Fruit fly (Drosophila melanogaster) whole organism, embryonic: ENCODE measurements around the gene Ppm1.
A peak's percentile ranks its signal among the peaks of the same experiment; 100 is the strongest.

Experiments used
- Abd-B ChIP-seq: fragments of 200-800 bp; sonication (Bioruptor generic); optimal IDR thresholded peaks from 2 replicates; lab custom pipeline; 2018; ENCODE audit warnings: missing biosample characterization, mild to moderate bottlenecking, missing genetic modification characterization, moderate library complexity
- CG10209 ChIP-seq: fragments of 200-800 bp; sonication (Bioruptor generic); optimal IDR thresholded peaks from 3 replicates; lab custom pipeline; 2017; ENCODE audit warnings: missing biosample characterization, mild to moderate bottlenecking, missing genetic modification characterization, missing genetic modification reagents
- CG10543 ChIP-seq: fragments of 200-800 bp; sonication (Bioruptor generic); optimal IDR thresholded peaks from 3 replicates; lab custom pipeline; 2017; ENCODE audit warnings: missing biosample characterization, mild to moderate bottlenecking, missing genetic modification characterization, moderate library complexity
- CG11398 ChIP-seq: fragments of 200-800 bp; sonication (Bioruptor generic); optimal IDR thresholded peaks from 2 replicates; lab custom pipeline; 2016; ENCODE audit warnings: missing biosample characterization, missing genetic modification characterization
- CG11456 ChIP-seq: fragments of 200-800 bp; sonication (Bioruptor generic); IDR thresholded peaks from 3 replicates; pipeline ENCODE4 v1.3.6; 2022; ENCODE audit warnings: missing biosample characterization, missing genetic modification characterization
- CG12769 ChIP-seq: fragments of 200-800 bp; sonication (Bioruptor generic); optimal IDR thresholded peaks from 2 replicates; lab custom pipeline; 2019; ENCODE audit warnings: missing biosample characterization, mild to moderate bottlenecking, missing genetic modification characterization, moderate library complexity
- CG12942 ChIP-seq: fragments of 200-800 bp; sonication (Bioruptor generic); optimal IDR thresholded peaks from 3 replicates; lab custom pipeline; 2016; ENCODE audit warnings: missing biosample characterization, missing genetic modification characterization
- CG17186 ChIP-seq: fragments of 200-800 bp; sonication (Bioruptor generic); optimal IDR thresholded peaks from 3 replicates; lab custom pipeline; 2017; ENCODE audit warnings: missing biosample characterization, missing genetic modification reagents, missing genetic modification characterization
- CG18476 ChIP-seq: fragments of 200-800 bp; sonication (Bioruptor generic); optimal IDR thresholded peaks from 2 replicates; lab custom pipeline; 2016; ENCODE audit warnings: missing biosample characterization, mild to moderate bottlenecking, missing genetic modification characterization
- CG30403 ChIP-seq: fragments of 200-800 bp; sonication (Bioruptor generic); optimal IDR thresholded peaks from 3 replicates; lab custom pipeline; 2016; ENCODE audit warnings: missing biosample characterization, missing genetic modification characterization
- CG32772 ChIP-seq: fragments of 200-800 bp; sonication (Bioruptor generic); IDR thresholded peaks from 2 replicates; pipeline ENCODE4 v1.3.6; 2022; ENCODE audit warnings: missing biosample characterization, missing genetic modification characterization
- CG33213 ChIP-seq: fragments of 200-800 bp; sonication (Bioruptor generic); optimal IDR thresholded peaks from 3 replicates; lab custom pipeline; 2016; ENCODE audit warnings: missing biosample characterization, missing genetic modification characterization
- CG5245 ChIP-seq: fragments of 200-800 bp; sonication (Bioruptor generic); optimal IDR thresholded peaks from 3 replicates; lab custom pipeline; 2016; ENCODE audit warnings: missing biosample characterization, missing genetic modification characterization
- CG6175 ChIP-seq: fragments of 200-800 bp; sonication (Bioruptor generic); IDR thresholded peaks from 3 replicates; pipeline ENCODE4 v1.3.6; 2022; ENCODE audit warnings: missing biosample characterization, missing genetic modification characterization
- CG6854 ChIP-seq: fragments of 200-800 bp; sonication (Bioruptor generic); optimal IDR thresholded peaks from 3 replicates; lab custom pipeline; 2017; ENCODE audit warnings: missing biosample characterization, mild to moderate bottlenecking, missing genetic modification characterization
- CG9609 ChIP-seq: fragments of 200-800 bp; sonication (Bioruptor generic); optimal IDR thresholded peaks from 3 replicates; lab custom pipeline; 2016; ENCODE audit warnings: missing biosample characterization, missing genetic modification characterization
- CG9797 ChIP-seq: fragments of 200-800 bp; sonication (Bioruptor generic); optimal IDR thresholded peaks from 3 replicates; lab custom pipeline; 2018; ENCODE audit warnings: missing biosample characterization, mild to moderate bottlenecking, missing genetic modification characterization
- D19B ChIP-seq: fragments of 200-800 bp; sonication (Bioruptor generic); optimal IDR thresholded peaks from 2 replicates; lab custom pipeline; 2017; ENCODE audit warnings: missing biosample characterization, mild to moderate bottlenecking, missing genetic modification characterization
- Doc3 ChIP-seq: fragments of 200-800 bp; sonication (Bioruptor generic); IDR thresholded peaks from 3 replicates; pipeline ENCODE4 v1.3.6; 2022; ENCODE audit warnings: missing biosample characterization, missing genetic modification characterization; ENCODE audit not compliant: partially characterized antibody
- Dref ChIP-seq: fragments of 200-800 bp; sonication (Bioruptor generic); IDR thresholded peaks from 2 replicates; pipeline ENCODE4 v1.3.6; 2022; ENCODE audit warnings: missing biosample characterization, missing genetic modification characterization
- Ets65A ChIP-seq: fragments of 200-800 bp; sonication (Bioruptor generic); peaks from one replicate; lab custom pipeline; 2016; ENCODE audit warnings: missing biosample characterization, missing genetic modification characterization
- Hand ChIP-seq: fragments of 200-800 bp; sonication (Bioruptor generic); optimal IDR thresholded peaks from 2 replicates; lab custom pipeline; 2017; ENCODE audit warnings: mild to moderate bottlenecking, missing biosample characterization, missing genetic modification reagents, missing genetic modification characterization
- Jarid2 ChIP-seq: fragments of 200-800 bp; sonication (Bioruptor generic); optimal IDR thresholded peaks from 3 replicates; lab custom pipeline; 2017; ENCODE audit warnings: mild to moderate bottlenecking, missing biosample characterization, missing genetic modification reagents, missing genetic modification characterization
- Kr ChIP-seq: fragments of 200-800 bp; sonication (Bioruptor generic); optimal IDR thresholded peaks from 2 replicates; lab custom pipeline; 2017; ENCODE audit warnings: missing biosample characterization, mild to moderate bottlenecking, missing genetic modification characterization
- Med ChIP-seq: fragments of 200-800 bp; sonication (Bioruptor generic); peaks from one replicate; lab custom pipeline; 2016; ENCODE audit warnings: missing biosample characterization, missing genetic modification characterization, mild to moderate bottlenecking, inconsistent platforms, moderate library complexity
- Xbp1 ChIP-seq: fragments of 200-800 bp; sonication (Bioruptor generic); optimal IDR thresholded peaks from 3 replicates; lab custom pipeline; 2016; ENCODE audit warnings: missing biosample characterization, mild to moderate bottlenecking, missing genetic modification characterization
- al ChIP-seq: fragments of 200-800 bp; sonication (Bioruptor generic); IDR thresholded peaks from 2 replicates; pipeline ENCODE4 v1.3.6; 2022; ENCODE audit warnings: missing biosample characterization, missing genetic modification characterization
- bbx ChIP-seq: fragments of 200-800 bp; sonication (Bioruptor generic); IDR thresholded peaks from 2 replicates; pipeline ENCODE4 v1.3.6; 2022; ENCODE audit warnings: missing biosample characterization, missing genetic modification characterization; ENCODE audit not compliant: partially characterized antibody
- ci ChIP-seq: fragments of 200-800 bp; sonication (Bioruptor generic); IDR thresholded peaks from 3 replicates; pipeline ENCODE4 v1.3.6; 2022; ENCODE audit warnings: missing biosample characterization, missing genetic modification characterization
- crol ChIP-seq: fragments of 200-800 bp; sonication (Bioruptor generic); IDR thresholded peaks from 2 replicates; pipeline ENCODE4 v1.3.6; 2022; ENCODE audit warnings: missing biosample characterization, missing genetic modification characterization
- ftz-f1 ChIP-seq: fragments of 200-800 bp; sonication (Bioruptor generic); optimal IDR thresholded peaks from 2 replicates; lab custom pipeline; 2016; ENCODE audit warnings: missing biosample characterization, missing genetic modification characterization
- kah ChIP-seq: fragments of 200-800 bp; sonication (Bioruptor generic); optimal IDR thresholded peaks from 2 replicates; lab custom pipeline; 2018; ENCODE audit warnings: missing biosample characterization, mild to moderate bottlenecking, missing genetic modification characterization
- rib ChIP-seq: fragments of 200-800 bp; sonication (Bioruptor generic); IDR thresholded peaks from 2 replicates; pipeline ENCODE4 v1.3.6; 2022; ENCODE audit warnings: missing biosample characterization, missing genetic modification characterization
- sd ChIP-seq: fragments of 200-800 bp; sonication (Bioruptor generic); optimal IDR thresholded peaks from 3 replicates; lab custom pipeline; 2018; ENCODE audit warnings: missing biosample characterization, mild to moderate bottlenecking, missing genetic modification characterization, moderate library complexity
- sr ChIP-seq: fragments of 200-800 bp; sonication (Bioruptor generic); IDR thresholded peaks from 3 replicates; pipeline ENCODE4 v1.3.6; 2022; ENCODE audit warnings: missing biosample characterization, missing genetic modification characterization
- tin ChIP-seq: fragments of 200-800 bp; sonication (Bioruptor generic); optimal IDR thresholded peaks from 3 replicates; lab custom pipeline; 2016; ENCODE audit warnings: missing biosample characterization, missing genetic modification characterization
- tna ChIP-seq: fragments of 200-800 bp; sonication (Bioruptor generic); IDR thresholded peaks from 2 replicates; pipeline ENCODE4 v1.3.6; 2022; ENCODE audit warnings: missing biosample characterization, missing genetic modification characterization; ENCODE audit not compliant: partially characterized antibody
- twi ChIP-seq: fragments of 200-800 bp; optimal IDR thresholded peaks from 2 replicates; lab custom pipeline; 2019; ENCODE audit warnings: missing biosample characterization, mild to moderate bottlenecking, missing genetic modification characterization, moderate library complexity
- tx ChIP-seq: fragments of 200-800 bp; sonication (Bioruptor generic); optimal IDR thresholded peaks from 2 replicates; lab custom pipeline; 2016; ENCODE audit warnings: missing biosample characterization, missing genetic modification characterization
- unpg ChIP-seq: fragments of 200-800 bp; sonication (Bioruptor generic); optimal IDR thresholded peaks from 3 replicates; lab custom pipeline; 2018; ENCODE audit warnings: missing biosample characterization, mild to moderate bottlenecking, missing genetic modification characterization, moderate library complexity
- vnd ChIP-seq: fragments of 200-800 bp; sonication (Bioruptor generic); IDR thresholded peaks from 3 replicates; pipeline ENCODE4 v1.3.6; 2022; ENCODE audit warnings: missing biosample characterization, missing genetic modification characterization; ENCODE audit not compliant: partially characterized antibody

Gene Ppm1

DNA sequence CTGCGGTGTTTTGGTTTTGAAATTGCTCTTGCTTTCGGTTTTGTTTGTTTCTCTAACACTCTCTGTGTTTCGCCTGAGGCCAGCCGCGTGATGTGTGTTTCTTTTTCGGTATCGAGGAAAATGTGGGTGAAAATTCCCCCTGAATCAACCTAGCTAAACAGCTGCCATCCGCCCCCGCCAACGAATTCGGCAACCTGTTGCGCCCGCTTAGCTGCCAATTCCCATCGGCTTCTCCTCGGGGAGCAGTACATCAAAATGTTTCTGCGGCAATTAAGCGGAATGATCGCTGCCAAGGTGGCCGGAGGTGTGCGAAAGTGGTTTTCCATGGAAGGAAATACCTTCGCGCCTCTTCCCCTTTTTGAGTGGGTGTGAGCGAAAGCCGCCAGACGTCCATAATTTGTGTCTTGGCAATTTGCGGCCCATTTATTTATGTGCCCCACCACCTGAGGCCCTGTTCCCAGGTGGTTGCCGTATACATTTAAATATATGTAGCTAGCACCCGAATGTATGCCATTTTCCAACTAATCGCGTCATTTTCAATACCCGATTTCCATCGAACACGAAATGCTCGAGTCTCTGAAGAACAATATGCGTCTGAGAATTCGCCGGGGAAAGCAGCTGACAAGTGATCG, 5.6 kb downstream of the Ppm1 start:
- TF ChIP-seq Xbp1, result no peak
- TF ChIP-seq rib (GFP tag; lab: Robert Waterston, UW), result peak; percentile 11; the same call in 1 of the 2 replicates
- no peak for TF ChIP-seq CG11456 (GFP tag; lab: Robert Waterston, UW)
- TF ChIP-seq sr (GFP tag; lab: Robert Waterston, UW), result peak; percentile 77
- TF ChIP-seq CG12942 (GFP tag; lab: Kevin White, UChicago), result no peak
- no peak for TF ChIP-seq CG9797
- no peak for TF ChIP-seq CG5245 (GFP tag; lab: Kevin White, UChicago)
- peak; percentile 55 for TF ChIP-seq Med (GFP tag; lab: Kevin White, UChicago)
- TF ChIP-seq CG11398, result no peak
- no peak for TF ChIP-seq CG18476 (GFP tag; lab: Kevin White, UChicago)
- 0 out of 2 replicates have a peak, but pooled peaks have one; percentile 7 for TF ChIP-seq Dref (GFP tag; lab: Robert Waterston, UW)
- no peak for TF ChIP-seq tx (GFP tag; lab: Kevin White, UChicago)
- no peak for TF ChIP-seq D19B (GFP tag; lab: Kevin White, UChicago)
- no peak for TF ChIP-seq CG32772 (GFP tag; lab: Robert Waterston, UW)
- 0 out of 3 replicates have a peak, but pooled peaks have one; percentile 18 for TF ChIP-seq ci (GFP tag; lab: Robert Waterston, UW)
- no peak for TF ChIP-seq Doc3 (GFP tag; lab: Robert Waterston, UW)
- TF ChIP-seq CG10209 (GFP tag; lab: Kevin White, UChicago), result no peak
- TF ChIP-seq CG10543 (GFP tag; lab: Kevin White, UChicago), result peak; percentile 44
- TF ChIP-seq vnd, result no peak
- no peak for TF ChIP-seq al (GFP tag; lab: Robert Waterston, UW)
- peak; percentile 100 for TF ChIP-seq kah
- no peak for TF ChIP-seq CG6175 (GFP tag; lab: Robert Waterston, UW)
- TF ChIP-seq CG12769 (tag; lab: Kevin White, UChicago), result peak; percentile 94
- TF ChIP-seq Hand (GFP tag; lab: Kevin White, UChicago), result peak; percentile 0
- TF ChIP-seq CG9609 (GFP tag; lab: Kevin White, UChicago), result no peak
- no peak for TF ChIP-seq Abd-B (GFP tag; lab: Kevin White, UChicago)
- TF ChIP-seq Jarid2 (GFP tag; lab: Kevin White, UChicago), result no peak
- peak; percentile 54 for TF ChIP-seq sd (tag; lab: Kevin White, UChicago)
- no peak for TF ChIP-seq Kr (GFP tag; lab: Kevin White, UChicago)
- no peak for TF ChIP-seq CG30403 (GFP tag; lab: Kevin White, UChicago)

DNA sequence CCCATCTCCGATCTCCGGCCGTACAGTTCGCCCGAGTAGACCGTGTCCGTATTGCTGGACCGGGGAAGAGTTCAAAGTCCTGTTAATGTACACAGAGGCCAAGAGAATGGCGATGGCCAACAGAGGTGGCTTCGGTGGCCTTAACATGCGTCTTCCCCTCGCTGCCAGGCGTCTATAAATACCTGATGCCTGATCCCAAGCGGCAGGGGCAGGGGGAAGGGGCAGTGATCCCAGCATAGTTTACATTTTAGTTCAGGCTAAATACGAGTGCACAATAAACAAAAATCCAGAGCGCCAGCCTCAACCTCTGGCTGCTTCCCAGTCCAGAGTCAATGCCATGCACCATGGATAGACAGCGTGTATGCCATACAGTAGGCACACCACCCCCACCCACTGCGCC, 6.7 kb downstream of the Ppm1 start:
- peak; percentile 37 for TF ChIP-seq Med (GFP tag; lab: Kevin White, UChicago)
- no peak for TF ChIP-seq bbx (GFP tag; lab: Robert Waterston, UW)
- no peak for TF ChIP-seq unpg (GFP tag; lab: Kevin White, UChicago)
- no peak for TF ChIP-seq tna
- no peak for TF ChIP-seq CG33213 (GFP tag; lab: Kevin White, UChicago)
- peak; percentile 54; the same call in 1 of the 2 replicates for TF ChIP-seq crol (GFP tag; lab: Robert Waterston, UW)
- peak; percentile 9 for TF ChIP-seq CG10543 (GFP tag; lab: Kevin White, UChicago)
- TF ChIP-seq tin (GFP tag; lab: Kevin White, UChicago), result no peak
- TF ChIP-seq twi (tag; lab: Kevin White, UChicago), result peak; percentile 24
- no peak for TF ChIP-seq CG6854 (GFP tag; lab: Kevin White, UChicago)
- TF ChIP-seq sd (tag; lab: Kevin White, UChicago), result peak; percentile 49
- TF ChIP-seq ftz-f1 (GFP tag; lab: Kevin White, UChicago), result no peak
- peak; percentile 53 for TF ChIP-seq CG12769 (tag; lab: Kevin White, UChicago)
- TF ChIP-seq kah, result peak; percentile 64
- TF ChIP-seq CG17186, result no peak
- no peak for TF ChIP-seq ci (GFP tag; lab: Robert Waterston, UW)
- no peak for TF ChIP-seq Ets65A (GFP tag; lab: Kevin White, UChicago)
